Worm (Caenorhabditis elegans): ENCODE data around the gene F48F7.6.

ce11 chrX:13977439-13978118 is at the start of gene F48F7.6:
- TF ChIP-seq unc-39 (tag; optimal IDR thresholded peaks at IDR 0.05) (no peak), nhr-12 (tag; optimal IDR thresholded peaks at IDR 0.05) (no peak), snpc-4 (tag; optimal IDR thresholded peaks at IDR 0.05) (peak; percentile 15), fos-1 (tag; optimal IDR thresholded peaks at IDR 0.05) (no peak), elt-3 (tag; optimal IDR thresholded peaks at IDR 0.05) (no peak), lin-39 (tag; optimal IDR thresholded peaks at IDR 0.05) (peak; percentile 92), ama-1 (optimal IDR thresholded peaks at IDR 0.05) (no peak)

Data from whole organism, L3 larva.